Worm (Caenorhabditis elegans): ENCODE data around the gene mltn-3.

- TF ChIP-seq flt-1 (GFP tag; IDR thresholded peaks at IDR 0.05) (no peak), klf-2 (GFP tag; conservative IDR thresholded peaks at IDR 0.05) (no peak), tab-1 (GFP tag; IDR thresholded peaks at IDR 0.05) (no peak), T22C8.4 (GFP tag; IDR thresholded peaks at IDR 0.05) (no peak), ztf-29 (GFP tag; IDR thresholded peaks at IDR 0.05) (no peak), cog-1 (tag; optimal IDR thresholded peaks at IDR 0.05) (no peak)
These were observed 37.9 kb downstream of the mltn-3 start for ce11 chrII:13954077-13954476.
